Fruit fly (Drosophila melanogaster): ENCODE measurements around the gene sba.

The sba gene

DNA sequence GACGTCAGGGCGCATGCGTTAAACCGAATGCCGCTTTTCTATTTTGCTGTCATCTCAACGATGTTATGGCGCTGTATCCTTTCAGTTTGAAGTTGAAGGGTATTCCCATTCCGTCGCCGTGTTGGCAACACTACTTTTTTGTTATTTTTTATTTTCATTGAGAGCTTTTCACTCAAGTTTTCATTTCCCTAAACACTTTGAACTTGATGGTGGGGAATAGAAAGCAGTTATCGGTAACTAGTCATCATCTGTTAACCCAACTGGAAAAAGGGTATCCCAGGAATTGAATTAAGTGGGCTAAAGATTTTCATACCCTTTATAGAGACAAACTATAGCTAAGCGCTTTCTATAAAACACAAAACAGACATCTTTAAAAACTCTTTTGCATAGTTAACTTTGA, 35.2 kb downstream of the sba start (continued):
- TF ChIP-seq Nf-YA (GFP tag; IDR thresholded peaks at IDR 0.05) (no peak), Rx (GFP tag; IDR thresholded peaks at IDR 0.05) (0 out of 2 replicates have a peak, but pooled peaks have one; percentile 39), CG15479 (GFP tag; optimal IDR thresholded peaks at IDR 0.05) (no peak), BtbVII (GFP tag; optimal IDR thresholded peaks at IDR 0.05) (no peak), jigr1 (GFP tag; IDR thresholded peaks at IDR 0.05) (no peak), CG14441 (GFP tag; IDR thresholded peaks at IDR 0.05) (peak; percentile 27; the same call in 1 of the 2 replicates), stc (GFP tag; IDR thresholded peaks at IDR 0.05) (peak; percentile 16; the same call in 1 of the 2 replicates), vvl (GFP tag; IDR thresholded peaks at IDR 0.05) (no peak), Ets65A (GFP tag) (peak; percentile 65), lmd (GFP tag; IDR thresholded peaks at IDR 0.05) (peak; percentile 28; the same call in 1 of the 2 replicates), CG12236 (GFP tag; optimal IDR thresholded peaks at IDR 0.05) (no peak), slbo (GFP tag; IDR thresholded peaks at IDR 0.05) (peak; percentile 33; the same call in 1 of the 2 replicates), CG7928 (GFP tag; optimal IDR thresholded peaks at IDR 0.05) (no peak), BEAF-32 (GFP tag; optimal IDR thresholded peaks at IDR 0.05) (no peak), CG10431 (GFP tag; optimal IDR thresholded peaks at IDR 0.05) (no peak), CG12942 (GFP tag; optimal IDR thresholded peaks at IDR 0.05) (no peak), Neu2 (GFP tag; optimal IDR thresholded peaks at IDR 0.05; ENCODE audit: borderline replicate concordance) (no peak), zfh1 (GFP tag; IDR thresholded peaks at IDR 0.05) (peak; percentile 29; the same call in 1 of the 3 replicates), shn (GFP tag; optimal IDR thresholded peaks at IDR 0.05) (no peak), Drgx (GFP tag; IDR thresholded peaks at IDR 0.05) (peak; percentile 5; the same call in 1 of the 2 replicates), Fer3 (tag; optimal IDR thresholded peaks at IDR 0.05) (peak; percentile 1), Atf-2 (GFP tag; optimal IDR thresholded peaks at IDR 0.05) (no peak), insv (GFP tag; optimal IDR thresholded peaks at IDR 0.05) (no peak), pfk (GFP tag; optimal IDR thresholded peaks at IDR 0.05) (no peak), so (GFP tag; IDR thresholded peaks at IDR 0.05) (no peak), Med (GFP tag) (no peak), CG17568 (GFP tag; optimal IDR thresholded peaks at IDR 0.05) (no peak), tin (GFP tag; optimal IDR thresholded peaks at IDR 0.05) (no peak), CG4730 (GFP tag; IDR thresholded peaks at IDR 0.05) (no peak), chn (GFP tag; optimal IDR thresholded peaks at IDR 0.05) (no peak), Xrp1 (GFP tag; IDR thresholded peaks at IDR 0.05) (peak; percentile 64; the same call in 1 of the 2 replicates), CG13894 (tag; optimal IDR thresholded peaks at IDR 0.05) (no peak), cas (GFP tag; IDR thresholded peaks at IDR 0.05) (0 out of 2 replicates have a peak, but pooled peaks have one; percentile 5), Nf-YB (GFP tag; optimal IDR thresholded peaks at IDR 0.05) (no peak), eyg (GFP tag; optimal IDR thresholded peaks at IDR 0.05) (no peak), Rfx (GFP tag; IDR thresholded peaks at IDR 0.05) (peak; percentile 41; the same call in 1 of the 2 replicates), CG3995 (GFP tag; optimal IDR thresholded peaks at IDR 0.05) (no peak)

DNA sequence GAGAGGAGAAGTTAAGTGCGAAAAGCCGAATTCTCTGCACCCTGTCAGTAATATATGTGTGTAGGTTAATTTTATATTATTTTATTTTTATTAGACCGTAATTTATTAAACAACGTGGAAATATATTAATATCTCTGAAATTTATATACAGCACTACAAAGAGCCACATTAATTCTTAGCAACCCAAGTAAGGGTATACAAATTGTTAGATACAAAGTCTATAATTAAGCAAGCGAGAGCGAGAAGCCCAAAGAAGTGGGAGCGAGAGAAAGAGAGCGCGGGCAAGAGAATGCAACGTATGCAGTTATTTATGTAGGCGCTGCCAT, 35.7 kb downstream of the sba start:
- TF ChIP-seq fd3F (GFP tag; optimal IDR thresholded peaks at IDR 0.05) = peak; percentile 76
- no peak for TF ChIP-seq mirr (GFP tag; optimal IDR thresholded peaks at IDR 0.05)
- peak; percentile 86 for TF ChIP-seq Aef1 (GFP tag; IDR thresholded peaks at IDR 0.05)
- TF ChIP-seq Deaf1 (tag; optimal IDR thresholded peaks at IDR 0.05) = peak; percentile 72
- TF ChIP-seq exex (tag; optimal IDR thresholded peaks at IDR 0.05) = peak; percentile 34
- TF ChIP-seq Dll (GFP tag; IDR thresholded peaks at IDR 0.05; ENCODE audit: partially characterized antibody) = no peak
- peak; percentile 49 for TF ChIP-seq CG3838 (GFP tag; optimal IDR thresholded peaks at IDR 0.05)
- peak; percentile 94 for TF ChIP-seq az2 (GFP tag; optimal IDR thresholded peaks at IDR 0.05)
- TF ChIP-seq CG18619 (GFP tag; optimal IDR thresholded peaks at IDR 0.05) = peak; percentile 79
- TF ChIP-seq vfl (GFP tag; optimal IDR thresholded peaks at IDR 0.05) = no peak
- TF ChIP-seq H2.0 (GFP tag; IDR thresholded peaks at IDR 0.05) = peak; percentile 94
- peak; percentile 81 for TF ChIP-seq HHEX (GFP tag; optimal IDR thresholded peaks at IDR 0.05)
- peak; percentile 68 for TF ChIP-seq Meics (GFP tag; optimal IDR thresholded peaks at IDR 0.05)
- peak; percentile 80 for TF ChIP-seq HmgZ (tag; optimal IDR thresholded peaks at IDR 0.05)
- peak; percentile 17 for TF ChIP-seq dm (GFP tag; optimal IDR thresholded peaks at IDR 0.05)
- TF ChIP-seq CG12104 (GFP tag; optimal IDR thresholded peaks at IDR 0.05) = peak; percentile 88
- peak; percentile 94 for TF ChIP-seq PHDP (tag; optimal IDR thresholded peaks at IDR 0.05)

Data from whole organism, embryonic.